Fruit fly (Drosophila melanogaster) whole organism, embryonic: ENCODE results near the gene Vha14-2.

Experiments used
- Adf1 ChIP-seq: fragments of 200-800 bp; sonication (Bioruptor generic); IDR thresholded peaks from 2 replicates; pipeline ENCODE4 v1.3.6; 2022; ENCODE audit warnings: missing biosample characterization, missing genetic modification characterization
- Blimp-1 ChIP-seq: fragments of 200-800 bp; sonication (Bioruptor generic); optimal IDR thresholded peaks from 3 replicates; lab custom pipeline; 2018; ENCODE audit warnings: missing biosample characterization, missing genetic modification characterization, mild to moderate bottlenecking, moderate library complexity, missing genetic modification reagents
- CG10543 ChIP-seq: fragments of 200-800 bp; sonication (Bioruptor generic); optimal IDR thresholded peaks from 3 replicates; lab custom pipeline; 2017; ENCODE audit warnings: missing biosample characterization, mild to moderate bottlenecking, missing genetic modification characterization, moderate library complexity
- CG11695 ChIP-seq: fragments of 200-800 bp; sonication (Bioruptor generic); IDR thresholded peaks from 3 replicates; pipeline ENCODE4 v1.3.6; 2022; ENCODE audit warnings: missing biosample characterization, missing genetic modification characterization
- CG12391 ChIP-seq: fragments of 200-800 bp; sonication (Bioruptor generic); optimal IDR thresholded peaks from 3 replicates; lab custom pipeline; 2018; ENCODE audit warnings: missing biosample characterization, mild to moderate bottlenecking, missing genetic modification characterization, moderate library complexity
- CG13123 ChIP-seq: fragments of 200-800 bp; sonication (Bioruptor generic); optimal IDR thresholded peaks from 2 replicates; lab custom pipeline; 2016; ENCODE audit warnings: missing biosample characterization, missing genetic modification characterization
- CG15269 ChIP-seq: fragments of 200-800 bp; sonication (Bioruptor generic); optimal IDR thresholded peaks from 2 replicates; lab custom pipeline; 2018; ENCODE audit warnings: missing biosample characterization, mild to moderate bottlenecking, missing genetic modification characterization, moderate library complexity
- CG18011 ChIP-seq: fragments of 200-800 bp; sonication (Bioruptor generic); optimal IDR thresholded peaks from 2 replicates; lab custom pipeline; 2017; ENCODE audit warnings: missing biosample characterization, missing genetic modification characterization, mild to moderate bottlenecking, moderate library complexity, missing genotype
- CG1832 ChIP-seq: fragments of 200-800 bp; sonication (Bioruptor generic); optimal IDR thresholded peaks from 2 replicates; lab custom pipeline; 2017; ENCODE audit warnings: missing biosample characterization, mild to moderate bottlenecking, missing genetic modification characterization, inconsistent platforms
- CG2712 ChIP-seq: fragments of 200-800 bp; optimal IDR thresholded peaks from 3 replicates; lab custom pipeline; 2019; ENCODE audit warnings: missing biosample characterization, mild to moderate bottlenecking, missing genetic modification characterization, moderate library complexity
- CG32767 ChIP-seq: fragments of 200-800 bp; sonication (Bioruptor generic); IDR thresholded peaks from 2 replicates; pipeline ENCODE4 v1.3.6; 2022; ENCODE audit warnings: missing biosample characterization, missing genetic modification characterization
- CG34224 ChIP-seq: fragments of 200-800 bp; sonication (Bioruptor generic); IDR thresholded peaks from 3 replicates; pipeline ENCODE4 v1.3.6; 2022; ENCODE audit warnings: missing biosample characterization, missing genetic modification characterization; ENCODE audit not compliant: partially characterized antibody
- CG4282 ChIP-seq: fragments of 200-800 bp; sonication (Bioruptor generic); optimal IDR thresholded peaks from 2 replicates; lab custom pipeline; 2016; ENCODE audit warnings: missing biosample characterization, missing genetic modification characterization
- CG4404 ChIP-seq: fragments of 200-800 bp; sonication (Bioruptor generic); IDR thresholded peaks from 2 replicates; pipeline ENCODE4 v1.3.6; 2022; ENCODE audit warnings: missing biosample characterization, missing genetic modification characterization
- CG5180 ChIP-seq: fragments of 200-800 bp; sonication (Bioruptor generic); optimal IDR thresholded peaks from 3 replicates; lab custom pipeline; 2017; ENCODE audit warnings: missing biosample characterization, missing genetic modification characterization, mild to moderate bottlenecking, moderate library complexity, missing genetic modification reagents
- CG7372 ChIP-seq: fragments of 200-800 bp; sonication (Bioruptor generic); IDR thresholded peaks from 2 replicates; pipeline ENCODE4 v1.3.6; 2022; ENCODE audit warnings: missing biosample characterization, missing genetic modification characterization
- CG9876 ChIP-seq: fragments of 200-800 bp; sonication (Bioruptor generic); optimal IDR thresholded peaks from 2 replicates; lab custom pipeline; 2016; ENCODE audit warnings: missing biosample characterization, missing genetic modification characterization
- Dbx ChIP-seq: fragments of 200-800 bp; sonication (Bioruptor generic); IDR thresholded peaks from 3 replicates; pipeline ENCODE4 v1.3.6; 2022; ENCODE audit warnings: missing biosample characterization, missing genetic modification characterization
- Dip2 ChIP-seq: fragments of 200-800 bp; sonication (Bioruptor generic); IDR thresholded peaks from 2 replicates; pipeline ENCODE4 v1.3.6; 2022; ENCODE audit warnings: missing biosample characterization, missing genetic modification characterization
- Drgx ChIP-seq: fragments of 200-800 bp; sonication (Bioruptor generic); IDR thresholded peaks from 2 replicates; pipeline ENCODE4 v1.3.6; 2022; ENCODE audit warnings: missing biosample characterization, missing genetic modification characterization
- Ets65A ChIP-seq: fragments of 200-800 bp; sonication (Bioruptor generic); peaks from one replicate; lab custom pipeline; 2016; ENCODE audit warnings: missing biosample characterization, missing genetic modification characterization
- Hr3 ChIP-seq: fragments of 200-800 bp; sonication (Bioruptor generic); optimal IDR thresholded peaks from 3 replicates; lab custom pipeline; 2016; ENCODE audit warnings: missing biosample characterization, missing genetic modification characterization
- Hr51 ChIP-seq, 2 experiments: fragments of 200-800 bp; sonication (Bioruptor generic); optimal IDR thresholded peaks; 2 replicates in 1 of 2; 3 replicates in 1 of 2; lab custom pipeline; 2016 to 2018; ENCODE audit warnings: missing biosample characterization in 2 of 2, missing genetic modification characterization in 2 of 2, mild to moderate bottlenecking in 1 of 2, moderate library complexity in 1 of 2
- Hr78 ChIP-seq, 2 experiments: fragments of 200-800 bp in 1 of 2; fragments of >200 bp in 1 of 2; sonication (Bioruptor generic) in 1 of 2; optimal IDR thresholded peaks; 2 replicates each; lab custom pipeline; 2017 to 2019; ENCODE audit warnings: missing biosample characterization in 2 of 2, missing genetic modification characterization in 2 of 2, mild to moderate bottlenecking in 1 of 2, moderate library complexity in 1 of 2
- Jarid2 ChIP-seq: fragments of 200-800 bp; sonication (Bioruptor generic); optimal IDR thresholded peaks from 3 replicates; lab custom pipeline; 2017; ENCODE audit warnings: mild to moderate bottlenecking, missing biosample characterization, missing genetic modification reagents, missing genetic modification characterization
- Med ChIP-seq: fragments of 200-800 bp; sonication (Bioruptor generic); peaks from one replicate; lab custom pipeline; 2016; ENCODE audit warnings: missing biosample characterization, missing genetic modification characterization, mild to moderate bottlenecking, inconsistent platforms, moderate library complexity
- Opbp ChIP-seq: fragments of 200-800 bp; sonication (Bioruptor generic); IDR thresholded peaks from 3 replicates; pipeline ENCODE4 v1.3.6; 2022; ENCODE audit warnings: missing biosample characterization, missing genetic modification characterization; ENCODE audit not compliant: partially characterized antibody
- PHDP ChIP-seq: fragments of 200-800 bp; sonication (Bioruptor generic); optimal IDR thresholded peaks from 3 replicates; lab custom pipeline; 2018; ENCODE audit warnings: missing biosample characterization, mild to moderate bottlenecking, missing genetic modification characterization, moderate library complexity
- TFAM ChIP-seq: fragments of 200-800 bp; sonication (Bioruptor generic); optimal IDR thresholded peaks from 2 replicates; lab custom pipeline; 2017; ENCODE audit warnings: missing biosample characterization, missing genetic modification characterization, inconsistent platforms
- ash1 ChIP-seq: fragments of 200-800 bp; sonication (Bioruptor generic); optimal IDR thresholded peaks from 2 replicates; lab custom pipeline; 2018; ENCODE audit warnings: missing biosample characterization, mild to moderate bottlenecking, missing genetic modification characterization
- cg ChIP-seq: fragments of 200-800 bp; sonication (Bioruptor generic); optimal IDR thresholded peaks from 3 replicates; lab custom pipeline; 2019; ENCODE audit warnings: missing biosample characterization, mild to moderate bottlenecking, missing genetic modification characterization, moderate library complexity
- ci ChIP-seq: fragments of 200-800 bp; sonication (Bioruptor generic); IDR thresholded peaks from 3 replicates; pipeline ENCODE4 v1.3.6; 2022; ENCODE audit warnings: missing biosample characterization, missing genetic modification characterization
- crol ChIP-seq: fragments of 200-800 bp; sonication (Bioruptor generic); IDR thresholded peaks from 2 replicates; pipeline ENCODE4 v1.3.6; 2022; ENCODE audit warnings: missing biosample characterization, missing genetic modification characterization
- ewg ChIP-seq: fragments of 200-800 bp; sonication (Bioruptor generic); optimal IDR thresholded peaks from 3 replicates; lab custom pipeline; 2017; ENCODE audit warnings: mild to moderate bottlenecking, missing biosample characterization, missing genetic modification reagents, missing genetic modification characterization
- fu2 ChIP-seq: fragments of 200-800 bp; sonication (Bioruptor generic); optimal IDR thresholded peaks from 2 replicates; lab custom pipeline; 2016; ENCODE audit warnings: missing biosample characterization, missing genetic modification characterization
- hbn ChIP-seq: fragments of 200-800 bp; sonication (Bioruptor generic); IDR thresholded peaks from 2 replicates; pipeline ENCODE4 v1.3.6; 2022; ENCODE audit warnings: missing biosample characterization, missing genetic modification characterization; ENCODE audit not compliant: partially characterized antibody
- nom ChIP-seq: fragments of 200-800 bp; sonication (Bioruptor generic); optimal IDR thresholded peaks from 2 replicates; lab custom pipeline; 2017; ENCODE audit warnings: missing biosample characterization, missing genetic modification characterization, mild to moderate bottlenecking, moderate library complexity, missing genetic modification reagents
- oc ChIP-seq: fragments of 200-800 bp; sonication (Bioruptor generic); optimal IDR thresholded peaks from 2 replicates; lab custom pipeline; 2018; ENCODE audit warnings: missing biosample characterization, mild to moderate bottlenecking, missing genetic modification characterization, moderate library complexity
- otp ChIP-seq: fragments of 200-800 bp; sonication (Bioruptor generic); IDR thresholded peaks from 3 replicates; pipeline ENCODE4, ENCODE4 v1.3.6; 2022; ENCODE audit warnings: missing biosample characterization, missing genetic modification characterization
- pita ChIP-seq: fragments of 200-800 bp; sonication (Bioruptor generic); optimal IDR thresholded peaks from 2 replicates; lab custom pipeline; 2017; ENCODE audit warnings: missing biosample characterization, mild to moderate bottlenecking, missing genetic modification characterization
- pros ChIP-seq: fragments of 200-800 bp; sonication (Bioruptor generic); optimal IDR thresholded peaks from 3 replicates; lab custom pipeline; 2019; ENCODE audit warnings: missing biosample characterization, mild to moderate bottlenecking, missing genetic modification characterization, moderate library complexity
- pzg ChIP-seq: fragments of 200-800 bp; sonication (Bioruptor generic); optimal IDR thresholded peaks from 3 replicates; lab custom pipeline; 2018; ENCODE audit warnings: missing biosample characterization, mild to moderate bottlenecking, missing genetic modification characterization, moderate library complexity
- sc ChIP-seq, 3 experiments: fragments of >200 bp in 2 of 3; fragments of 200-800 bp in 1 of 3; sonication (Bioruptor generic) in 1 of 3; optimal IDR thresholded peaks; 2 replicates in 2 of 3; 3 replicates in 1 of 3; lab custom pipeline; 2017; ENCODE audit warnings: mild to moderate bottlenecking in 1 of 3, missing biosample characterization in 1 of 3, missing genetic modification characterization in 1 of 3, missing genetic modification reagents in 1 of 3
- so ChIP-seq: fragments of 200-800 bp; sonication (Bioruptor generic); IDR thresholded peaks from 3 replicates; pipeline ENCODE4 v1.3.6; 2022; ENCODE audit warnings: missing biosample characterization, missing genetic modification characterization
- sob ChIP-seq: fragments of 200-800 bp; sonication (Bioruptor generic); IDR thresholded peaks from 2 replicates; pipeline ENCODE4 v1.3.6; 2022; ENCODE audit warnings: missing biosample characterization, missing genetic modification characterization
- ssp ChIP-seq: fragments of 200-800 bp; sonication (Bioruptor generic); IDR thresholded peaks from 2 replicates; pipeline ENCODE4 v1.3.6; 2022; ENCODE audit warnings: missing biosample characterization, missing genetic modification characterization
- stwl ChIP-seq: fragments of 200-800 bp; sonication (Bioruptor generic); optimal IDR thresholded peaks from 3 replicates; lab custom pipeline; 2018; ENCODE audit warnings: missing biosample characterization, mild to moderate bottlenecking, missing genetic modification characterization, moderate library complexity
- ttk ChIP-seq: fragments of 200-800 bp; sonication (Bioruptor generic); IDR thresholded peaks from 2 replicates; pipeline ENCODE4 v2.1.2; 2022; ENCODE audit warnings: missing biosample characterization, missing genetic modification characterization

Vha14-2 gene

DNA sequence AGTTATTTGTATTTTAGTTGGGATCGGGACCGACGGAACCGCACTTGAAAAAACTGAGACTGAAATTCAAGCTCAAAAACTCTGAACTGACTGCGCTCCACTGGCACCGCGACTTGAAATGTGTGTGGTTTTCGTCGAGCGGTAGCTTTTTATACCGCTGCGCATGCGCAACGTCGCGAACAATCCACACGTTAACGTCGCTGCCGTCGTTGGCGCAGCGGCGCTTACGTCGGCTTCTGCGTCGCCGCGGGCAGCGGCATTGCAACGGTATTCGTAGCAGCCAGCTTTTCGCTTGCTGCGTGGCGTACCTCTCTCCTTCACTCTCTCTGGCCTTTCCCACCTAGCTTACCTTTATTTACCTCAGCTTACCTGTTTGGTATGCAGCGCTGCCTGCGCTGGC is 21.6 kb upstream of the Vha14-2 start, which contains the start of gene Gasp (continued):
- TF ChIP-seq crol (GFP tag; lab: Robert Waterston, UW) (peak; percentile 66), CG18011 (GFP tag; lab: Kevin White, UChicago) (peak; percentile 95), Jarid2 (GFP tag; lab: Kevin White, UChicago) (peak; percentile 24), Dip2 (GFP tag; lab: Robert Waterston, UW) (no peak), PHDP (tag; lab: Kevin White, UChicago) (no peak), pzg (GFP tag; lab: Kevin White, UChicago) (no peak), CG1832 (GFP tag; lab: Kevin White, UChicago) (peak; percentile 26), sc (optimal IDR thresholded peaks at IDR 0.05; lab: Kevin White, UChicago) (no peak), sc (GFP tag; optimal IDR thresholded peaks at IDR 0.05; lab: Kevin White, UChicago) (no peak), stwl (peak; percentile 26), nom (peak; percentile 38), CG12391 (no peak), Blimp-1 (peak; percentile 18), ash1 (no peak), CG4282 (GFP tag; lab: Kevin White, UChicago) (peak; percentile 4), pita (GFP tag; lab: Kevin White, UChicago) (no peak), otp (GFP tag; lab: Robert Waterston, UW) (0 out of 3 replicates have a peak, but pooled peaks have one; percentile 39), Hr78 (GFP tag; optimal IDR thresholded peaks at IDR 0.05; lab: Kevin White, UChicago) (peak in 1 of 2 experiments; percentile 5), Hr3 (GFP tag; lab: Kevin White, UChicago) (no peak), CG32767 (GFP tag; lab: Robert Waterston, UW) (0 out of 2 replicates have a peak, but pooled peaks have one; percentile 30), so (no peak), CG5180 (peak; percentile 22), ewg (GFP tag; lab: Kevin White, UChicago) (peak; percentile 11), Adf1 (GFP tag; lab: Robert Waterston, UW) (peak; percentile 96), ssp (GFP tag; lab: Robert Waterston, UW) (no peak), oc (tag; lab: Kevin White, UChicago) (peak; percentile 20), ci (GFP tag; lab: Robert Waterston, UW) (no peak), cg (GFP tag; lab: Kevin White, UChicago) (peak; percentile 8), Hr51 (GFP tag; optimal IDR thresholded peaks at IDR 0.05; lab: Kevin White, UChicago) (no peak), sob (GFP tag; lab: Robert Waterston, UW) (0 out of 2 replicates have a peak, but pooled peaks have one; percentile 31), CG11695 (no peak), CG34224 (GFP tag; lab: Robert Waterston, UW) (peak; percentile 36; the same call in 1 of the 3 replicates), CG2712 (tag; lab: Kevin White, UChicago) (peak; percentile 12), CG10543 (no peak), CG7372 (GFP tag; lab: Robert Waterston, UW) (no peak), Med (GFP tag; lab: Kevin White, UChicago) (peak; percentile 64), CG9876 (GFP tag; lab: Kevin White, UChicago) (no peak), fu2 (no peak), Drgx (GFP tag; lab: Robert Waterston, UW) (0 out of 2 replicates have a peak, but pooled peaks have one; percentile 20), CG4404 (GFP tag; lab: Robert Waterston, UW) (no peak), TFAM (no peak), hbn (no peak; the same call in 1 of the 2 replicates), ttk (GFP tag; lab: Robert Waterston, UW) (no peak), CG15269 (tag; lab: Kevin White, UChicago) (no peak), Dbx (peak; percentile 10; the same call in 1 of the 3 replicates), Ets65A (no peak), pros (GFP tag; lab: Kevin White, UChicago) (no peak), Opbp (GFP tag; lab: Robert Waterston, UW) (0 out of 3 replicates have a peak, but pooled peaks have one; percentile 19), CG13123 (GFP tag; lab: Kevin White, UChicago) (no peak)
